Worm (Caenorhabditis elegans): ENCODE results near the gene F49H6.8.

ce11 chrV:17030430-17030829 is 8.0 kb upstream of the F49H6.8 start:
- no peak for TF ChIP-seq dmd-4 (tag; optimal IDR thresholded peaks at IDR 0.05; ENCODE audit: borderline replicate concordance)
- TF ChIP-seq zip-5 (tag; optimal IDR thresholded peaks at IDR 0.05): no peak
- no peak for TF ChIP-seq odd-2 (tag; optimal IDR thresholded peaks at IDR 0.05)
- no peak for TF ChIP-seq elt-2 (tag; optimal IDR thresholded peaks at IDR 0.05)
- no peak for TF ChIP-seq fkh-6 (tag; optimal IDR thresholded peaks at IDR 0.05)
- TF ChIP-seq Y22D7AL.16 (tag; optimal IDR thresholded peaks at IDR 0.05): no peak
- no peak for TF ChIP-seq elt-4 (tag; optimal IDR thresholded peaks at IDR 0.05)
